Worm (Caenorhabditis elegans) whole organism, L4 larva: Measurements from ENCODE around the gene B0365.9.

Source experiments
- ama-1 ChIP-seq: fragments of 150-350 bp; optimal IDR thresholded peaks from 2 replicates; lab custom pipeline; 2014; ENCODE audit warnings: inconsistent platforms, mixed read lengths
- dmd-8 ChIP-seq: fragments of 200-800 bp; sonication (Bioruptor generic); IDR thresholded peaks from 2 replicates; pipeline ENCODE4 v1.3.6; 2022; ENCODE audit warnings: missing genetic modification characterization, missing compliant biosample characterization
- hlh-11 ChIP-seq: fragments of 200-800 bp; sonication (Bioruptor generic); optimal IDR thresholded peaks from 2 replicates; lab custom pipeline; 2018; ENCODE audit warnings: mild to moderate bottlenecking, missing genetic modification characterization, missing compliant biosample characterization
- pha-4 ChIP-seq, 2 experiments: fragments of 150-350 bp in 1 of 2; fragments of 200-800 bp in 1 of 2; sonication (Bioruptor generic) in 1 of 2; IDR thresholded peaks in 1 of 2; optimal IDR thresholded peaks in 1 of 2; 2 replicates each; pipeline versions ENCODE4 v1.3.6 to Lab custom; 2014 to 2022; ENCODE audit warnings: missing genetic modification characterization in 2 of 2, missing genetic modification reagents in 2 of 2, missing biosample characterization in 1 of 2, missing compliant biosample characterization in 1 of 2
- zag-1 ChIP-seq: fragments of 150-350 bp; optimal IDR thresholded peaks from 2 replicates; lab custom pipeline; 2014; ENCODE audit warnings: missing biosample characterization, missing genetic modification characterization

DNA sequence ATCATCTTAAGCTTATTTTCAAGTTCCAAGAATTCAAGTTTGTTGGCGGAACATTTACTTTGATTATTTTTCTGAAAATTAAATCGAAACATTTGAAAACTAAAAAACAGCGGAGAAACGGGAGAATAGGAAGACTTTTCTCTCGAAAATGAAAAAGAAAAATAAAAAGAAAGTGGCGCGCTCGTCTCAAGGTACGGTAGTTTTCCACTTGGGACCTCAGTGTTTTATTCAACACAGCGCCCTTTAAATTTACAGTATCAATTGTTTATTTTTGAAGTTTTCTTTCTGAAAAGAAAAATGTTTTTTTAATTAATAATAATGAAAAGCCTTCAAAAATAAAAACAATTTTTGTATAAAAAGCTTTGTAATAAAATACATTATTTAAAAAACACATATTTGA lies 1.9 kb downstream of the B0365.9 start:
- TF ChIP-seq hlh-11 (tag; lab: Kevin White, UChicago) (no peak), dmd-8 (GFP tag; lab: Robert Waterston, UW) (no peak), pha-4 (GFP tag; IDR thresholded peaks at IDR 0.05; lab: Robert Waterston, UW) (no peak), pha-4 (tag; optimal IDR thresholded peaks at IDR 0.05; lab: Kevin White, UChicago) (no peak), ama-1 (lab: Kevin White, UChicago) (no peak), zag-1 (tag; lab: Kevin White, UChicago) (no peak)
